Worm (Caenorhabditis elegans): ENCODE results near the gene str-118.

The str-118 gene

ce11 chrV:10098429-10098828, 46.5 kb downstream of the str-118 start, which contains the start of gene ugt-47:
Gene ugt-47 (minus strand): TSS chrV:10098597.
- no peak for TF ChIP-seq unc-55 (GFP tag; optimal IDR thresholded peaks at IDR 0.05)
- TF ChIP-seq alr-1 (tag; optimal IDR thresholded peaks at IDR 0.05), result no peak
- no peak for TF ChIP-seq sma-9 (GFP tag; optimal IDR thresholded peaks at IDR 0.05)
- no peak for TF ChIP-seq sma-9 (tag; optimal IDR thresholded peaks at IDR 0.05)
- no peak for TF ChIP-seq nhr-77 (tag; optimal IDR thresholded peaks at IDR 0.05)
- TF ChIP-seq snpc-4 (tag; optimal IDR thresholded peaks at IDR 0.05), result no peak

- TF ChIP-seq nhr-12 (tag; optimal IDR thresholded peaks at IDR 0.05) (no peak), nhr-23 (tag; optimal IDR thresholded peaks at IDR 0.05) (no peak), skn-1 (tag; optimal IDR thresholded peaks at IDR 0.05) (no peak), C34F6.9 (tag; optimal IDR thresholded peaks at IDR 0.05) (no peak), ceh-16 (tag; optimal IDR thresholded peaks at IDR 0.05) (no peak)
These were observed 50.0 kb downstream of the str-118 start, which contains the start of gene C08B6.14 for ce11 chrV:10101916-10102315. Gene C08B6.14 (minus strand): TSS chrV:10102016.

All from whole organism, L2 larva.